Worm (Caenorhabditis elegans) whole organism, L4 larva: ENCODE data around the gene R02F2.4.

Source experiments
- daf-8 ChIP-seq: fragments of 200-800 bp; sonication (Bioruptor generic); IDR thresholded peaks from 2 replicates; pipeline ENCODE4 v1.3.6; 2022; ENCODE audit warnings: missing genetic modification characterization, missing compliant biosample characterization
- dpl-1 ChIP-seq: fragments of 150-350 bp; optimal IDR thresholded peaks from 2 replicates; lab custom pipeline; 2014; ENCODE audit warnings: missing biosample characterization, missing genetic modification reagents, missing genetic modification characterization
- fos-1 ChIP-seq: fragments of 150-350 bp; optimal IDR thresholded peaks from 2 replicates; lab custom pipeline; 2014; ENCODE audit warnings: missing biosample characterization, missing genetic modification characterization
- lin-39 ChIP-seq: fragments of 150-350 bp; optimal IDR thresholded peaks from 2 replicates; lab custom pipeline; 2014; ENCODE audit warnings: missing biosample characterization, missing genetic modification reagents, missing genetic modification characterization
- nhr-237 ChIP-seq: sonication (generic microtip); optimal IDR thresholded peaks from 2 replicates; lab custom pipeline; 2017; ENCODE audit warnings: missing biosample characterization, missing genetic modification characterization
- nhr-48 ChIP-seq: sonication (generic microtip); optimal IDR thresholded peaks from 2 replicates; lab custom pipeline; 2016; ENCODE audit warnings: mild to moderate bottlenecking, missing genetic modification characterization, missing compliant biosample characterization
- skn-1 ChIP-seq: fragments of 150-350 bp; optimal IDR thresholded peaks from 2 replicates; lab custom pipeline; 2014; ENCODE audit warnings: missing biosample characterization, missing genetic modification characterization
- unc-130 ChIP-seq: sonication (generic microtip); optimal IDR thresholded peaks from 2 replicates; lab custom pipeline; 2016; ENCODE audit warnings: missing genetic modification reagents, missing genetic modification characterization, missing compliant biosample characterization
- zag-1 ChIP-seq: fragments of 150-350 bp; optimal IDR thresholded peaks from 2 replicates; lab custom pipeline; 2014; ENCODE audit warnings: missing biosample characterization, missing genetic modification characterization
- zip-2 ChIP-seq: fragments of 150-350 bp; optimal IDR thresholded peaks from 2 replicates; lab custom pipeline; 2014; ENCODE audit warnings: missing biosample characterization, missing genetic modification characterization

DNA sequence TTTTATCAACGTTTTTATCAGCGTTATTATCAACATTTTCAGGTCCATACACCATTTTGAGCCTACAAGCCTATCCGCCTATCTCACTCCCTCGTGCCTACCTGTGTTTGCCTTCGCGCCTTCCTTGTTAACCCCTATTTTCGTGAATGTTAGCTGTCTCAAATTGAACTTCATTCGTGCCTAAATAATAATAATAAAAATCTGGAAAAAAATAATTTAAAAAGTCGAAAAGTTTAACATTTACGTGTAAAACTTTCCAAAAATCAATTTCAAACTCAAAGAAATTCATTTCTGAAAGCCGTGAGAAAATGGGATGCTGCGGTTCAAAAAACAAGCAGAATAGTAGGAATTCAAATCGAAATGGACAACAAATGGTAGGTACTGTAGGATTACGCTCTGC lies 6.1 kb upstream of the R02F2.4 start, which contains the start of gene R02F2.10:
- TF ChIP-seq skn-1 (no peak), fos-1 (tag; lab: Kevin White, UChicago) (no peak), unc-130 (GFP tag; lab: Kevin White, UChicago) (no peak), zag-1 (tag; lab: Kevin White, UChicago) (no peak), daf-8 (no peak), nhr-48 (no peak), dpl-1 (no peak), lin-39 (tag; lab: Kevin White, UChicago) (no peak), zip-2 (tag; lab: Kevin White, UChicago) (no peak), nhr-237 (tag; lab: Kevin White, UChicago) (no peak)
